Fruit fly (Drosophila melanogaster) whole organism, adult: Measurements from ENCODE around the gene iav.
A peak's percentile ranks its signal among the peaks of the same experiment; 100 is the strongest.

Experiments used
- CG11617 ChIP-seq: fragments of 200-800 bp; sonication (Bioruptor generic); optimal IDR thresholded peaks from 2 replicates; lab custom pipeline; 2017; ENCODE audit warnings: mild to moderate bottlenecking, missing biosample characterization, missing genetic modification reagents, missing genetic modification characterization
- CG12768 ChIP-seq: fragments of 200-800 bp; sonication (Bioruptor generic); optimal IDR thresholded peaks from 2 replicates; lab custom pipeline; 2017; ENCODE audit warnings: missing biosample characterization, missing genetic modification characterization, mild to moderate bottlenecking, moderate library complexity, missing genetic modification reagents
- CG14711 ChIP-seq: fragments of 200-800 bp; sonication (Bioruptor generic); optimal IDR thresholded peaks from 2 replicates; lab custom pipeline; 2018; ENCODE audit warnings: missing biosample characterization, mild to moderate bottlenecking, missing genetic modification characterization, moderate library complexity
- CG1620 ChIP-seq: fragments of 200-800 bp; sonication (Bioruptor generic); optimal IDR thresholded peaks from 2 replicates; lab custom pipeline; 2016; ENCODE audit warnings: missing biosample characterization, missing genetic modification characterization
- CG33017 ChIP-seq: fragments of 200-800 bp; sonication (Bioruptor generic); optimal IDR thresholded peaks from 2 replicates; lab custom pipeline; 2018; ENCODE audit warnings: missing biosample characterization, mild to moderate bottlenecking, missing genetic modification characterization, moderate library complexity
- CG5204 ChIP-seq: fragments of 200-800 bp; sonication (Bioruptor generic); optimal IDR thresholded peaks from 2 replicates; lab custom pipeline; 2016; ENCODE audit warnings: missing biosample characterization, missing genetic modification characterization
- CG7045 ChIP-seq: fragments of 200-800 bp; sonication (Bioruptor generic); optimal IDR thresholded peaks from 2 replicates; lab custom pipeline; 2017; ENCODE audit warnings: missing biosample characterization, mild to moderate bottlenecking, missing genetic modification characterization
- CG7101 ChIP-seq: fragments of 200-800 bp; sonication (Bioruptor generic); optimal IDR thresholded peaks from 2 replicates; lab custom pipeline; 2018; ENCODE audit warnings: missing biosample characterization, mild to moderate bottlenecking, missing genetic modification characterization, moderate library complexity
- Clk ChIP-seq: fragments of 200-800 bp; sonication (Bioruptor generic); optimal IDR thresholded peaks from 2 replicates; lab custom pipeline; 2017; ENCODE audit warnings: missing biosample characterization, missing genetic modification characterization
- Crg-1 ChIP-seq: fragments of 200-800 bp; sonication (Bioruptor generic); optimal IDR thresholded peaks from 2 replicates; lab custom pipeline; 2016; ENCODE audit warnings: missing biosample characterization, missing genetic modification characterization
- Hr96 ChIP-seq: fragments of 200-800 bp; sonication (Bioruptor generic); optimal IDR thresholded peaks from 2 replicates; lab custom pipeline; 2016; ENCODE audit warnings: missing biosample characterization, missing genetic modification characterization
- Mnt ChIP-seq: fragments of 200-800 bp; sonication (Bioruptor generic); optimal IDR thresholded peaks from 2 replicates; lab custom pipeline; 2016; ENCODE audit warnings: missing biosample characterization, mild to moderate bottlenecking, missing genetic modification characterization
- bab1 ChIP-seq: fragments of 200-800 bp; sonication (Bioruptor generic); optimal IDR thresholded peaks from 3 replicates; lab custom pipeline; 2019; ENCODE audit warnings: missing biosample characterization, mild to moderate bottlenecking, missing genetic modification characterization, moderate library complexity
- cic ChIP-seq: fragments of 200-800 bp; sonication (Bioruptor generic); optimal IDR thresholded peaks from 2 replicates; lab custom pipeline; 2017; ENCODE audit warnings: missing biosample characterization, mild to moderate bottlenecking, missing genetic modification characterization, moderate library complexity
- cnc ChIP-seq, 2 experiments: fragments of >200 bp; optimal IDR thresholded peaks; 2 replicates each; lab custom pipeline; 2017
- kay ChIP-seq: fragments of 200-800 bp; sonication (Bioruptor generic); peaks from one replicate; lab custom pipeline; 2016; ENCODE audit warnings: missing biosample characterization, missing genetic modification characterization, borderline replicate concordance
- ovo ChIP-seq: fragments of 200-800 bp; sonication (Bioruptor generic); optimal IDR thresholded peaks from 2 replicates; lab custom pipeline; 2016; ENCODE audit warnings: missing biosample characterization, missing genetic modification characterization
- pad ChIP-seq: fragments of 200-800 bp; sonication (Bioruptor generic); optimal IDR thresholded peaks from 3 replicates; lab custom pipeline; 2017; ENCODE audit warnings: missing biosample characterization, missing genetic modification characterization, mild to moderate bottlenecking, moderate library complexity, missing genetic modification reagents
- tj ChIP-seq: fragments of 200-800 bp; sonication (Bioruptor generic); optimal IDR thresholded peaks from 3 replicates; lab custom pipeline; 2017; ENCODE audit warnings: missing biosample characterization, mild to moderate bottlenecking, missing genetic modification characterization, moderate library complexity
- toe ChIP-seq: fragments of 200-800 bp; sonication (Bioruptor generic); optimal IDR thresholded peaks from 2 replicates; lab custom pipeline; 2016; ENCODE audit warnings: missing biosample characterization, missing genetic modification characterization

iav gene

dm6 chrX:6854563-6854962 is 40.8 kb downstream of the iav start:
- TF ChIP-seq Hr96, result no peak
- no peak for TF ChIP-seq pad
- TF ChIP-seq cic (GFP tag; lab: Kevin White, UChicago), result no peak
- TF ChIP-seq Mnt (GFP tag; lab: Kevin White, UChicago), result no peak
- TF ChIP-seq toe (GFP tag; lab: Kevin White, UChicago), result no peak
- no peak for TF ChIP-seq CG1620 (GFP tag; lab: Kevin White, UChicago)
- TF ChIP-seq tj (GFP tag; lab: Kevin White, UChicago), result no peak
- TF ChIP-seq Crg-1 (GFP tag; lab: Kevin White, UChicago), result no peak
- no peak for TF ChIP-seq ovo (GFP tag; lab: Kevin White, UChicago)
- TF ChIP-seq CG11617, result no peak
- TF ChIP-seq CG5204, result no peak
- peak; percentile 35 for TF ChIP-seq CG7101 (tag; lab: Kevin White, UChicago)
- TF ChIP-seq Clk (GFP tag; lab: Kevin White, UChicago), result no peak
- no peak for TF ChIP-seq cnc (optimal IDR thresholded peaks at IDR 0.05; lab: Kevin White, UChicago)
- TF ChIP-seq CG14711 (tag; lab: Kevin White, UChicago), result peak; percentile 35
- peak; percentile 34 for TF ChIP-seq CG33017
- TF ChIP-seq bab1 (GFP tag; lab: Kevin White, UChicago), result peak; percentile 19
- no peak for TF ChIP-seq CG12768
- TF ChIP-seq CG7045 (GFP tag; lab: Kevin White, UChicago), result peak; percentile 8
- TF ChIP-seq kay, result no peak

- TF ChIP-seq CG12768, result no peak
- no peak for TF ChIP-seq CG1620 (GFP tag; lab: Kevin White, UChicago)
- peak; percentile 48 for TF ChIP-seq CG7101 (tag; lab: Kevin White, UChicago)
- TF ChIP-seq cic (GFP tag; lab: Kevin White, UChicago), result no peak
- TF ChIP-seq CG5204, result peak; percentile 37
- no peak for TF ChIP-seq Hr96
- TF ChIP-seq CG11617, result peak; percentile 13
- TF ChIP-seq Mnt (GFP tag; lab: Kevin White, UChicago), result peak; percentile 16
- TF ChIP-seq tj (GFP tag; lab: Kevin White, UChicago), result peak; percentile 32
- TF ChIP-seq toe (GFP tag; lab: Kevin White, UChicago), result no peak
- TF ChIP-seq CG33017, result no peak
- no peak for TF ChIP-seq cnc (optimal IDR thresholded peaks at IDR 0.05; lab: Kevin White, UChicago)
- TF ChIP-seq CG7045 (GFP tag; lab: Kevin White, UChicago), result no peak
- TF ChIP-seq pad, result no peak
- no peak for TF ChIP-seq CG14711 (tag; lab: Kevin White, UChicago)
- TF ChIP-seq bab1 (GFP tag; lab: Kevin White, UChicago), result peak; percentile 90
- no peak for TF ChIP-seq Clk (GFP tag; lab: Kevin White, UChicago)
- TF ChIP-seq Crg-1 (GFP tag; lab: Kevin White, UChicago), result no peak
- no peak for TF ChIP-seq ovo (GFP tag; lab: Kevin White, UChicago)
- TF ChIP-seq kay, result no peak
Measured at dm6 chrX:6855366-6856200, 41.8 kb downstream of the iav start.

dm6 chrX:6856332-6856995 is 42.7 kb downstream of the iav start:
- TF ChIP-seq cic (GFP tag; lab: Kevin White, UChicago) (no peak), CG33017 (peak; percentile 10), Hr96 (no peak), CG5204 (no peak), cnc (optimal IDR thresholded peaks at IDR 0.05; lab: Kevin White, UChicago) (no peak), Crg-1 (GFP tag; lab: Kevin White, UChicago) (no peak), kay (no peak), CG7045 (GFP tag; lab: Kevin White, UChicago) (no peak), CG14711 (tag; lab: Kevin White, UChicago) (peak; percentile 52), tj (GFP tag; lab: Kevin White, UChicago) (no peak), toe (GFP tag; lab: Kevin White, UChicago) (no peak), Clk (GFP tag; lab: Kevin White, UChicago) (no peak), bab1 (GFP tag; lab: Kevin White, UChicago) (peak; percentile 72), ovo (GFP tag; lab: Kevin White, UChicago) (no peak), CG12768 (no peak), CG7101 (tag; lab: Kevin White, UChicago) (peak; percentile 16), CG11617 (no peak), pad (no peak), Mnt (GFP tag; lab: Kevin White, UChicago) (no peak), CG1620 (GFP tag; lab: Kevin White, UChicago) (no peak)

- TF ChIP-seq Mnt (GFP tag; lab: Kevin White, UChicago) (no peak), kay (peak; percentile 73)
Measured at dm6 chrX:6857269-6857668, 43.5 kb downstream of the iav start.

dm6 chrX:6857693-6858092 is 43.9 kb downstream of the iav start:
- no peak for TF ChIP-seq toe (GFP tag; lab: Kevin White, UChicago)
- TF ChIP-seq cic (GFP tag; lab: Kevin White, UChicago), result no peak
- no peak for TF ChIP-seq CG1620 (GFP tag; lab: Kevin White, UChicago)
- TF ChIP-seq tj (GFP tag; lab: Kevin White, UChicago), result no peak
- no peak for TF ChIP-seq cnc (optimal IDR thresholded peaks at IDR 0.05; lab: Kevin White, UChicago)
- no peak for TF ChIP-seq CG12768
- no peak for TF ChIP-seq Hr96
- no peak for TF ChIP-seq kay
- no peak for TF ChIP-seq CG5204
- no peak for TF ChIP-seq Clk (GFP tag; lab: Kevin White, UChicago)
